Worm (Caenorhabditis elegans) whole organism, L4 larva: ENCODE measurements around the gene ZC262.7.
A peak's percentile ranks its signal among the peaks of the same experiment; 100 is the strongest.

Experiments
- Y75B8A.6 ChIP-seq: fragments of 200-800 bp; sonication (Bioruptor generic); IDR thresholded peaks from 2 replicates; pipeline ENCODE4 v1.3.6; 2022; ENCODE audit warnings: missing genetic modification reagents, missing genetic modification characterization, missing compliant biosample characterization
- ceh-20 ChIP-seq: fragments of 200-800 bp; sonication (Bioruptor generic); IDR thresholded peaks from 2 replicates; pipeline ENCODE4 v1.3.6; 2022; ENCODE audit warnings: missing genetic modification reagents, missing genetic modification characterization, missing compliant biosample characterization
- dmd-6 ChIP-seq: fragments of 200-800 bp; sonication (Bioruptor generic); IDR thresholded peaks from 2 replicates; pipeline ENCODE4 v1.3.6; 2022; ENCODE audit warnings: missing genetic modification reagents, missing genetic modification characterization, missing compliant biosample characterization
- dpl-1 ChIP-seq: fragments of 150-350 bp; optimal IDR thresholded peaks from 2 replicates; lab custom pipeline; 2014; ENCODE audit warnings: missing biosample characterization, missing genetic modification reagents, missing genetic modification characterization
- egl-27 ChIP-seq: sonication (generic microtip); optimal IDR thresholded peaks from 3 replicates; lab custom pipeline; 2017; ENCODE audit warnings: missing biosample characterization, missing genetic modification reagents, missing genetic modification characterization
- nhr-111 ChIP-seq: fragments of 200-800 bp; sonication (Bioruptor generic); optimal IDR thresholded peaks from 2 replicates; lab custom pipeline; 2018; ENCODE audit warnings: mild to moderate bottlenecking, missing genetic modification characterization, missing compliant biosample characterization
- nhr-237 ChIP-seq: sonication (generic microtip); optimal IDR thresholded peaks from 2 replicates; lab custom pipeline; 2017; ENCODE audit warnings: missing biosample characterization, missing genetic modification characterization
- nhr-76 ChIP-seq: fragments of 150-350 bp; optimal IDR thresholded peaks from 2 replicates; lab custom pipeline; 2014; ENCODE audit warnings: missing biosample characterization, missing genetic modification characterization
- snpc-4 ChIP-seq: fragments of 150-350 bp; optimal IDR thresholded peaks from 2 replicates; lab custom pipeline; 2014; ENCODE audit warnings: missing biosample characterization, missing genetic modification characterization
- spr-1 ChIP-seq: sonication (generic microtip); optimal IDR thresholded peaks from 2 replicates; lab custom pipeline; 2016; ENCODE audit warnings: mild to moderate bottlenecking, missing genetic modification characterization, missing compliant biosample characterization
- unc-62 ChIP-seq, 3 experiments: fragments of 150-350 bp in 1 of 3; sonication (generic microtip); optimal IDR thresholded peaks in 2 of 3; peaks in 1 of 3; 1 replicate in 1 of 3; 2 replicates in 2 of 3; lab custom pipeline; 2014 to 2017; ENCODE audit warnings: missing biosample characterization in 3 of 3, missing genetic modification characterization in 3 of 3, missing genetic modification reagents in 3 of 3, missing genotype in 1 of 3
- zip-2 ChIP-seq: fragments of 150-350 bp; optimal IDR thresholded peaks from 2 replicates; lab custom pipeline; 2014; ENCODE audit warnings: missing biosample characterization, missing genetic modification characterization

DNA sequence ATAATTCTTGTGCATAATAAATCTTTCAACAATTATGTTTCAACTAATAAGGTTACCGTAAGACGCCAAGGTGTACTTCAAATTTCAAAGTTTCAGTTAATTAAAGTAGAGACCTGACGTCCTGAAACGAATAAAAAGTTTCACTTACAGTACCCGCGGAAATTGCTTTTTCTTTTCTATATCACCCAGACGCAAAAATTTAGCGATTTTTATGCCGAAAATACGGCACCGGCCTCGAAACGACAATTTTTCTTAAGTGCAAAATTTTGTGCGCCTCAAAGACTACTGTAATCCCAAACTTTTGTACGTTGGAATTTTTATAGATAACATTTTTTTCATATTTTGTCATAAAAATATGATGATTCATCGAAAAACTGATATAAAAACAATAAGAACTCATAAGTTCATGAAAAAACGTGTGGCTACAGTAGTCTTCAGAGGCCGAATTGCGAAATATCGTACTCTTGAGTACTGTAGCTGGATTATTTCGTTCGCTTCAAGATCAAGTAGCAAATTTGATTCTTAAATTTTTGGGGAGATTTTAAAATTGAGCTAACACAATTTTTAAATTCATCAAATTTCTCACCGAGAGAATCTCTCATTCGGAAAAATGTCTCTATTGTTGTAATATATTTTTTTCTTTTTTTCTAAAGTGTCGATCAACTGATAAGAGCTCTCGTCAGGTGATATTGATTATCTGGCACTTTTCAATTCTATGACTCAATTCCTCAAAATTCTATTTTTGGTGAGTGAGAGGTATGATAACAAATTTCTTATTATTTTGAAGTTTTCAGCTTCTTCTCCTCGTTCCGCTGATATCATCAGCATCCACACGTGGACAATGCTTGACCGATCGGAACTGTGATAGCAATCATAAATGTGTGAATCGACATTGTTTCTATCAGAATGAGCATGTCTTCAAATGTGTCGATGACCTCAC is 18.3 kb downstream of the ZC262.7 start, which contains the start of gene ZC262.13:
- TF ChIP-seq dmd-6 (GFP tag; lab: Robert Waterston, UW), result peak; percentile 74
- TF ChIP-seq nhr-76 (tag; lab: Kevin White, UChicago), result no peak
- no peak for TF ChIP-seq spr-1 (tag; lab: Kevin White, UChicago)
- no peak for TF ChIP-seq nhr-111 (GFP tag; lab: Kevin White, UChicago)
- no peak for TF ChIP-seq Y75B8A.6
- no peak for TF ChIP-seq egl-27 (tag; lab: Kevin White, UChicago)
- TF ChIP-seq zip-2 (tag; lab: Kevin White, UChicago), result no peak
- no peak for TF ChIP-seq ceh-20
- no peak for TF ChIP-seq nhr-237 (tag; lab: Kevin White, UChicago)
- TF ChIP-seq snpc-4 (tag; lab: Kevin White, UChicago), result no peak
- no peak for TF ChIP-seq unc-62 (GFP tag; optimal IDR thresholded peaks at IDR 0.05 in 1 of 2; lab: Kevin White, UChicago)
- no peak for TF ChIP-seq unc-62 (tag; optimal IDR thresholded peaks at IDR 0.05; lab: Kevin White, UChicago)
- no peak for TF ChIP-seq dpl-1 (GFP tag; lab: Kevin White, UChicago)
